Worm (Caenorhabditis elegans): ENCODE measurements around the gene F22F1.2.

The F22F1.2 gene

ce11 chrX:8156502-8156901 is 6.0 kb upstream of the F22F1.2 start (continued):
- TF ChIP-seq lin-15B (tag; optimal IDR thresholded peaks at IDR 0.05): no peak
- TF ChIP-seq nhr-43 (tag; optimal IDR thresholded peaks at IDR 0.05; ENCODE audit: poor library complexity, severe bottlenecking): peak; percentile 40
- no peak for TF ChIP-seq ama-1 (optimal IDR thresholded peaks at IDR 0.05)
- TF ChIP-seq elt-2 (tag; optimal IDR thresholded peaks at IDR 0.05): peak; percentile 19
- TF ChIP-seq tbx-2 (tag; optimal IDR thresholded peaks at IDR 0.05): no peak
- TF ChIP-seq aly-2 (tag; optimal IDR thresholded peaks at IDR 0.05): no peak
- TF ChIP-seq ztf-11 (tag; optimal IDR thresholded peaks at IDR 0.05): no peak
- TF ChIP-seq lsy-12 (tag; optimal IDR thresholded peaks at IDR 0.05): no peak
- peak; percentile 21 for TF ChIP-seq egl-27 (tag; optimal IDR thresholded peaks at IDR 0.05)
- TF ChIP-seq nhr-11 (tag; optimal IDR thresholded peaks at IDR 0.05): no peak
- TF ChIP-seq nhr-237 (tag; optimal IDR thresholded peaks at IDR 0.05): no peak
- TF ChIP-seq ceh-82 (tag; optimal IDR thresholded peaks at IDR 0.05): no peak
- no peak for TF ChIP-seq fos-1 (tag; optimal IDR thresholded peaks at IDR 0.05)

DNA sequence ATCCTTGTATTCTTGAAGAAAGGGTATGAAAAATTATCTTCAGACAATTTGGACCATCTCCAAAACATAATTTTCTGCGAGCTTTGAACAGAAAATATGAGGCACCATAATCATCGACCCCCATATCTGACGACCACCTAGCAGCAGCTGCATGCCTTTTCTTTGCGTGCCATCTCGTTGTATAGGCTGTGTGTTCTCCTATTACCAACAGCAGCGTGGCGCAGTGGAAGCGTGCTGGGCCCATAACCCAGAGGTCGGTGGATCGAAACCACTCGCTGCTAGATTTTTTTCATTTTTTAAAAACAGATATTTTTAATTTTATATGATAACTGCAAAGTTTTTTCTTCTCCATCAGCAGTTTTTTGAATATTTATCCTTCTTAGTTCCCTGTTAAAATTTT is 5.4 kb upstream of the F22F1.2 start:
- TF ChIP-seq nhr-43 (tag; optimal IDR thresholded peaks at IDR 0.05; ENCODE audit: poor library complexity, severe bottlenecking): peak; percentile 51
- no peak for TF ChIP-seq nfya-1 (tag; optimal IDR thresholded peaks at IDR 0.05; ENCODE audit: insufficient read depth)

DNA sequence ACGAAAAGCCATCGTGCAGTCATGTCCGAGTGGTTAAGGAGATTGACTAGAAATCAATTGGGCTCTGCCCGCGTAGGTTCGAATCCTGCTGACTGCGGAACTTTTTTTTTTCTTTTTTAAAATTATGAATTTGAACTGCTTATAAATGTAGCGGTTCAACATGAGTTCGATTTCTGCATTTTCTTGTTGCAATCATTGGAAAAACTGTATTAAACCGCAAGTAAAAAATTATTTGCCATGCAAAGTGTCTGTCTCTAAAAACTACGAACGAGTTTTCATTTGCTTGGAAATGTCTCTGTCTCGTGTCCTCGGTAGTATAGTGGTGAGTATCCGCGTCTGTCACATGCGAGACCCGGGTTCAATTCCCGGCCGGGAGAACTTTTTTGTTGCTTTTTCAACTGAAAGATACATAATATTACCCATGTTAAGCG is 4.9 kb upstream of the F22F1.2 start:
- TF ChIP-seq nfya-1 (tag; optimal IDR thresholded peaks at IDR 0.05; ENCODE audit: insufficient read depth): peak; percentile 32
- peak; percentile 1 for TF ChIP-seq lin-15B (tag; optimal IDR thresholded peaks at IDR 0.05)
- TF ChIP-seq lin-39 (tag; optimal IDR thresholded peaks at IDR 0.05): peak; percentile 11
- peak; percentile 12 for TF ChIP-seq elt-2 (tag; optimal IDR thresholded peaks at IDR 0.05)
- TF ChIP-seq pha-4 (tag; optimal IDR thresholded peaks at IDR 0.05): peak; percentile 49
- peak; percentile 20 for TF ChIP-seq nhr-23 (tag; optimal IDR thresholded peaks at IDR 0.05)

ce11 chrX:8154374-8154836 is 3.9 kb upstream of the F22F1.2 start:
- TF ChIP-seq pha-4 (tag; optimal IDR thresholded peaks at IDR 0.05): peak; percentile 5
- TF ChIP-seq ceh-28 (tag; optimal IDR thresholded peaks at IDR 0.05): peak; percentile 1
- TF ChIP-seq hmg-11 (tag; optimal IDR thresholded peaks at IDR 0.05): peak; percentile 35
- TF ChIP-seq nfya-1 (tag; optimal IDR thresholded peaks at IDR 0.05; ENCODE audit: insufficient read depth): peak; percentile 7
- TF ChIP-seq pqm-1 (tag; optimal IDR thresholded peaks at IDR 0.05): peak; percentile 36
- peak; percentile 32 for TF ChIP-seq elt-2 (tag; optimal IDR thresholded peaks at IDR 0.05)
- TF ChIP-seq nhr-43 (tag; optimal IDR thresholded peaks at IDR 0.05; ENCODE audit: poor library complexity, severe bottlenecking): peak; percentile 11

ce11 chrX:8152560-8153043 is 2.1 kb upstream of the F22F1.2 start:
- peak; percentile 2 for TF ChIP-seq elt-2 (tag; optimal IDR thresholded peaks at IDR 0.05)

ce11 chrX:8151409-8151808 is 888 bp upstream of the F22F1.2 start:
- TF ChIP-seq hmg-11 (tag; optimal IDR thresholded peaks at IDR 0.05): no peak
- no peak for TF ChIP-seq nhr-11 (tag; optimal IDR thresholded peaks at IDR 0.05)
- TF ChIP-seq nhr-237 (tag; optimal IDR thresholded peaks at IDR 0.05): no peak
- no peak for TF ChIP-seq pqm-1 (tag; optimal IDR thresholded peaks at IDR 0.05)
- no peak for TF ChIP-seq nhr-43 (tag; optimal IDR thresholded peaks at IDR 0.05; ENCODE audit: poor library complexity, severe bottlenecking)
- no peak for TF ChIP-seq unc-39 (tag; optimal IDR thresholded peaks at IDR 0.05)

DNA sequence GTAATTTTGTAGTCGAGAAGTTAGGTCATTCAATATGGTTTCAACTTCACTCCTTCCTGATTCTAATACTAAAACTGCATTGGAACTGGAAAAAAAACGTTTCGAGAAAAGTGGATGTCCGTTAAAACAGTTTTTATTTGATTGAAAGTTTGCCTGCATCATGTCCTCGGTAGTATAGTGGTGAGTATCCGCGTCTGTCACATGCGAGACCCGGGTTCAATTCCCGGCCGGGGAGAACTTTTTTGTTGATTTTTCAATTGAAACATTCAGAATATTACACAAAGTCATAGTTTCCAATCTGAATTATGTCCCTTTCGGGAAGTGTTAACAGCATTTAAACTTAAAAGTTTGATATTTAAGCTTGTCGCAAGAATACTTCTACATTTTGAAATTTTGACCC is 1.5 kb downstream of the F22F1.2 start:
- TF ChIP-seq elt-1 (tag; optimal IDR thresholded peaks at IDR 0.05) (no peak), nhr-11 (tag; optimal IDR thresholded peaks at IDR 0.05) (no peak), snpc-4 (tag; optimal IDR thresholded peaks at IDR 0.05) (no peak), elt-2 (tag; optimal IDR thresholded peaks at IDR 0.05) (peak; percentile 4), R02D3.7 (tag; optimal IDR thresholded peaks at IDR 0.05) (no peak), pha-4 (tag; optimal IDR thresholded peaks at IDR 0.05) (no peak)

DNA sequence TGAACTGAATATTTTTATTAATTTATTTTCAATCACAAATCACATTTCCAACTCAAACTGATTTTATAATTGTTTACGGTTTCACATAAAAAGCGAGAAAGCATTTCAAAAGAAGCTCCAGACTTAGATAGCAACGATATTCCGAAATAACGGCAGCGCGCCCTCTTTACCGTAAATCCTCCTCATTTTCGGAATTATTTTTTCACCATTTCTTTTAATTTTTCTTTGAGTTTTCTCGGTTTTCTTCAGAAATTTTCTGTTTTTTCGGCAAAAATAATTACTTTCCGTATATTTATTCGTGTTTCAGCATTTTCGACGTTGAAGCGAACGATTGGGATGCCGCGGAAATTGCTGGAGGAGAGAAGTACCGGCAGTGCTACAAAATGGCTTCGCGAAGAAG is 3.1 kb downstream of the F22F1.2 start, which contains the start of gene C02B8.1:
Gene C02B8.1, plus strand, starts transcription at position 301 of the 400 bp plus-strand sequence.
- TF ChIP-seq unc-62 (GFP tag; optimal IDR thresholded peaks at IDR 0.05): no peak
- TF ChIP-seq nhr-43 (tag; optimal IDR thresholded peaks at IDR 0.05; ENCODE audit: poor library complexity, severe bottlenecking): no peak
- TF ChIP-seq hmg-11 (tag; optimal IDR thresholded peaks at IDR 0.05): no peak
- TF ChIP-seq ceh-28 (tag; optimal IDR thresholded peaks at IDR 0.05): no peak
- no peak for TF ChIP-seq nfya-1 (tag; optimal IDR thresholded peaks at IDR 0.05; ENCODE audit: insufficient read depth)

Measured in whole organism, L3 larva.